Worm (Caenorhabditis elegans) whole organism, L1 larva: ENCODE measurements around the gene T26H5.11.

Source experiments
- C16A3.4 ChIP-seq: fragments of 150-350 bp; optimal IDR thresholded peaks from 2 replicates; lab custom pipeline; 2014; ENCODE audit warnings: missing biosample characterization, missing genetic modification characterization
- alr-1 ChIP-seq: fragments of 200-800 bp; sonication (Bioruptor generic); optimal IDR thresholded peaks from 2 replicates; lab custom pipeline; 2018; ENCODE audit warnings: borderline replicate concordance, mild to moderate bottlenecking, missing genetic modification characterization, missing compliant biosample characterization
- aly-2 ChIP-seq: fragments of 150-350 bp; optimal IDR thresholded peaks from 2 replicates; lab custom pipeline; 2014; ENCODE audit warnings: missing biosample characterization, missing genetic modification characterization
- ama-1 ChIP-seq: fragments of 150-350 bp; optimal IDR thresholded peaks from 2 replicates; lab custom pipeline; 2014
- blmp-1 ChIP-seq: fragments of 150-350 bp; optimal IDR thresholded peaks from 2 replicates; lab custom pipeline; 2014; ENCODE audit warnings: missing biosample characterization, missing genetic modification characterization
- ceh-8 ChIP-seq: fragments of 200-800 bp; sonication (Bioruptor generic); optimal IDR thresholded peaks from 2 replicates; lab custom pipeline; 2018; ENCODE audit warnings: mild to moderate bottlenecking, missing genetic modification characterization, moderate library complexity, missing compliant biosample characterization
- dpl-1 ChIP-seq, 3 experiments: fragments of 150-350 bp in 2 of 3; sonication (generic microtip) in 1 of 3; optimal IDR thresholded peaks; 2 replicates each; lab custom pipeline; 2014 to 2017; ENCODE audit warnings: missing biosample characterization in 3 of 3, missing genetic modification characterization in 3 of 3, missing genetic modification reagents in 3 of 3
- egl-13 ChIP-seq: sonication (generic microtip); optimal IDR thresholded peaks from 2 replicates; lab custom pipeline; 2016; ENCODE audit warnings: missing genotype, missing genetic modification reagents, missing genetic modification characterization, missing compliant biosample characterization
- ets-5 ChIP-seq: fragments of 200-800 bp; sonication (Bioruptor generic); IDR thresholded peaks from 2 replicates; pipeline ENCODE4 v1.3.6; 2022; ENCODE audit warnings: missing genetic modification characterization, missing compliant biosample characterization
- fkh-4 ChIP-seq: sonication (generic microtip); optimal IDR thresholded peaks from 2 replicates; lab custom pipeline; 2016; ENCODE audit warnings: missing compliant biosample characterization, missing genetic modification characterization, borderline replicate concordance
- fkh-8 ChIP-seq: sonication (generic microtip); optimal IDR thresholded peaks from 2 replicates; lab custom pipeline; 2016; ENCODE audit warnings: mild to moderate bottlenecking, missing genetic modification characterization, missing compliant biosample characterization
- grh-1 ChIP-seq: fragments of 200-800 bp; sonication (Bioruptor generic); IDR thresholded peaks from 2 replicates; pipeline ENCODE4 v1.3.6; 2022; ENCODE audit warnings: missing genetic modification reagents, missing genetic modification characterization, missing compliant biosample characterization
- hlh-4 ChIP-seq: sonication (generic microtip); optimal IDR thresholded peaks from 2 replicates; lab custom pipeline; 2016; ENCODE audit warnings: mild to moderate bottlenecking, missing genetic modification characterization, missing compliant biosample characterization
- hpl-2 ChIP-seq: fragments of 150-350 bp; optimal IDR thresholded peaks from 2 replicates; lab custom pipeline; 2014; ENCODE audit warnings: missing biosample characterization, missing genetic modification reagents, missing genetic modification characterization
- lin-35 ChIP-seq, 2 experiments: fragments of 150-350 bp; optimal IDR thresholded peaks; 2 replicates each; lab custom pipeline; 2014; ENCODE audit warnings: missing biosample characterization in 2 of 2, missing genetic modification characterization in 2 of 2, missing genetic modification reagents in 2 of 2
- lsy-2 ChIP-seq, 2 experiments: fragments of 150-350 bp; optimal IDR thresholded peaks; 2 replicates each; lab custom pipeline; 2014; ENCODE audit warnings: missing biosample characterization in 2 of 2, missing genetic modification characterization in 2 of 2
- mab-9 ChIP-seq: fragments of 200-800 bp; sonication (Bioruptor generic); IDR thresholded peaks from 2 replicates; pipeline ENCODE4 v1.3.6; 2022; ENCODE audit warnings: missing genetic modification reagents, missing genetic modification characterization, missing compliant biosample characterization
- mdl-1 ChIP-seq, 2 experiments: fragments of 150-350 bp; optimal IDR thresholded peaks; 2 replicates each; lab custom pipeline; 2014 to 2017; ENCODE audit warnings: missing biosample characterization in 2 of 2, missing genetic modification characterization in 2 of 2, inconsistent platforms in 1 of 2
- mep-1 ChIP-seq: fragments of 150-350 bp; optimal IDR thresholded peaks from 2 replicates; lab custom pipeline; 2014; ENCODE audit warnings: missing biosample characterization, missing genetic modification characterization
- nhr-11 ChIP-seq: fragments of 150-350 bp; optimal IDR thresholded peaks from 2 replicates; lab custom pipeline; 2014; ENCODE audit warnings: missing biosample characterization, missing genetic modification characterization
- nhr-19 ChIP-seq: fragments of 200-800 bp; sonication (Bioruptor generic); conservative IDR thresholded peaks from 2 replicates; pipeline ENCODE4 v1.3.6; 2022; ENCODE audit warnings: missing genetic modification characterization, missing compliant biosample characterization
- nhr-20 ChIP-seq: sonication (generic microtip); optimal IDR thresholded peaks from 2 replicates; lab custom pipeline; 2016; ENCODE audit warnings: mild to moderate bottlenecking, missing genetic modification characterization, missing compliant biosample characterization
- nhr-71 ChIP-seq: sonication (generic microtip); optimal IDR thresholded peaks from 2 replicates; lab custom pipeline; 2016; ENCODE audit warnings: mild to moderate bottlenecking, missing genetic modification characterization, moderate library complexity, missing compliant biosample characterization
- nhr-76 ChIP-seq: sonication (generic microtip); optimal IDR thresholded peaks from 2 replicates; lab custom pipeline; 2017; ENCODE audit warnings: missing biosample characterization, missing genetic modification characterization
- nhr-90 ChIP-seq: sonication (generic microtip); optimal IDR thresholded peaks from 2 replicates; lab custom pipeline; 2016; ENCODE audit warnings: mild to moderate bottlenecking, missing genetic modification characterization, missing compliant biosample characterization; ENCODE audit not compliant: poor library complexity
- pag-3 ChIP-seq: sonication (generic microtip); optimal IDR thresholded peaks from 2 replicates; lab custom pipeline; 2017; ENCODE audit warnings: missing genetic modification characterization, mild to moderate bottlenecking, missing compliant biosample characterization, antibody characterized with exemption, borderline replicate concordance; ENCODE audit not compliant: insufficient read depth
- pax-3 ChIP-seq: fragments of 200-800 bp; sonication (Bioruptor generic); optimal IDR thresholded peaks from 2 replicates; lab custom pipeline; 2018; ENCODE audit warnings: mild to moderate bottlenecking, missing genetic modification characterization, moderate library complexity, missing compliant biosample characterization
- pqm-1 ChIP-seq: sonication (generic microtip); optimal IDR thresholded peaks from 3 replicates; lab custom pipeline; 2017; ENCODE audit warnings: missing biosample characterization, missing genetic modification characterization
- skn-1 ChIP-seq: fragments of 150-350 bp; optimal IDR thresholded peaks from 2 replicates; lab custom pipeline; 2014; ENCODE audit warnings: missing biosample characterization, missing genetic modification characterization
- snu-23 ChIP-seq: sonication (generic microtip); optimal IDR thresholded peaks from 2 replicates; lab custom pipeline; 2016; ENCODE audit warnings: missing genetic modification characterization, missing compliant biosample characterization
- tbx-2 ChIP-seq: sonication (generic microtip); optimal IDR thresholded peaks from 2 replicates; lab custom pipeline; 2016; ENCODE audit warnings: missing genetic modification characterization, missing compliant biosample characterization
- unc-130 ChIP-seq: fragments of 150-350 bp; optimal IDR thresholded peaks from 2 replicates; lab custom pipeline; 2017; ENCODE audit warnings: missing biosample characterization, missing genetic modification characterization, inconsistent platforms
- unc-30 ChIP-seq: sonication (generic microtip); optimal IDR thresholded peaks from 2 replicates; lab custom pipeline; 2017; ENCODE audit warnings: missing biosample characterization, missing genetic modification characterization
- unc-62 ChIP-seq: fragments of 150-350 bp; optimal IDR thresholded peaks from 2 replicates; lab custom pipeline; 2014; ENCODE audit warnings: missing biosample characterization, missing genetic modification reagents, missing genetic modification characterization
- unc-98 ChIP-seq: fragments of 200-800 bp; sonication (Bioruptor generic); IDR thresholded peaks from 2 replicates; pipeline ENCODE4 v1.3.6; 2022; ENCODE audit warnings: missing genetic modification characterization, missing compliant biosample characterization
- ztf-4 ChIP-seq: fragments of 150-350 bp; optimal IDR thresholded peaks from 2 replicates; lab custom pipeline; 2014; ENCODE audit warnings: missing biosample characterization, missing genetic modification characterization

Gene T26H5.11

DNA sequence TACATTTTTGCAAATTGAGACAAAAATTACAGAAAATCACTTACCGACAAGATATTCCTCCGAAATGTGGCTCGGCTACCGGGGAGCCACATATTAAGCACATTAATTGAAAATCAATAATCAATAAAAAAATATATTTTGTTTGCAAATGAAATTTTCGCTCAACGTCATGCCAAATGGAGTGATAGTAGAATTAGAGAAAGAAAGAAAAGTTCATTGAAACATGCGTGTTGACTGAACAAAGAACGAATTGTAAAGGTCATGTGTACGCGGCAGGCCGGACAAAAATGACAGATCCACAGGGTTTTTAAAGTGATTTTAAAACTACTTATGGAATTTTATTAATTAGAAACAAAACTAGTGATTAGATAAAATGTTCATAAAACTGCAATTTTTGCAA is 39.5 kb upstream of the T26H5.11 start (continued):
- TF ChIP-seq blmp-1 (tag; lab: Kevin White, UChicago), result peak; percentile 45
- TF ChIP-seq nhr-90 (tag; lab: Kevin White, UChicago), result peak; percentile 16
- no peak for TF ChIP-seq hlh-4
- TF ChIP-seq nhr-19 (GFP tag; lab: Robert Waterston, UW), result peak; percentile 27; the same call in 1 of the 2 replicates
- TF ChIP-seq ztf-4, result no peak
- peak; percentile 37 for TF ChIP-seq snu-23

DNA sequence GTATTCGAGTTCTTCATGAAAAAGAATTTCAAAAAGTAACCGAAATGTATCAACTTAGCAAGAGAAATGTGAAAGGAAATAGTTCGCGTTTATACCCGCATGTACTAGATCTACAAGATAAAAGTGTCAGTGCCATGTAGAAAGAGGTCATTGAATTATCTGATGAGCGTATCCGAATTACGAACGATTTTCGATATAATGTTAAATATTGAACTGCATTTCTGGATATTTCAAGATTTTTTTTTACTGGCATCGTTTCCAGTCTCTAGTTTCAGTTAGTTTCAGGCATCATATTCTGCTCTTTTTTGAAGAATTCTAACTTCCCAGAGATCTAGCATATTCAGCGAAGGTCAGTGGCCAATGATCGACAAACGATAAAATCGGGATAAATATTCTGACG is 37.3 kb upstream of the T26H5.11 start, which contains the start of gene nhr-150:
nhr-150 (minus strand) TSS at position 92 of the 400 bp plus-strand sequence.
- TF ChIP-seq aly-2 (tag; lab: Kevin White, UChicago), result no peak
- TF ChIP-seq lin-35 (GFP tag; optimal IDR thresholded peaks at IDR 0.05; lab: Kevin White, UChicago), result no peak
- TF ChIP-seq skn-1 (tag; lab: Kevin White, UChicago), result no peak
- no peak for TF ChIP-seq nhr-20 (tag; lab: Kevin White, UChicago)
- TF ChIP-seq mep-1 (tag; lab: Kevin White, UChicago), result no peak
- no peak for TF ChIP-seq ama-1 (lab: Kevin White, UChicago)
- no peak for TF ChIP-seq unc-98 (GFP tag; lab: Robert Waterston, UW)
- TF ChIP-seq grh-1 (GFP tag; lab: Robert Waterston, UW), result no peak
- TF ChIP-seq mdl-1 (tag; optimal IDR thresholded peaks at IDR 0.05; lab: Kevin White, UChicago), result no peak
- no peak for TF ChIP-seq unc-130 (tag; lab: Kevin White, UChicago)
- no peak for TF ChIP-seq fkh-4
- TF ChIP-seq nhr-90 (tag; lab: Kevin White, UChicago), result no peak
- TF ChIP-seq alr-1 (tag; lab: Kevin White, UChicago), result no peak
- no peak for TF ChIP-seq ceh-8 (GFP tag; lab: Kevin White, UChicago)

DNA sequence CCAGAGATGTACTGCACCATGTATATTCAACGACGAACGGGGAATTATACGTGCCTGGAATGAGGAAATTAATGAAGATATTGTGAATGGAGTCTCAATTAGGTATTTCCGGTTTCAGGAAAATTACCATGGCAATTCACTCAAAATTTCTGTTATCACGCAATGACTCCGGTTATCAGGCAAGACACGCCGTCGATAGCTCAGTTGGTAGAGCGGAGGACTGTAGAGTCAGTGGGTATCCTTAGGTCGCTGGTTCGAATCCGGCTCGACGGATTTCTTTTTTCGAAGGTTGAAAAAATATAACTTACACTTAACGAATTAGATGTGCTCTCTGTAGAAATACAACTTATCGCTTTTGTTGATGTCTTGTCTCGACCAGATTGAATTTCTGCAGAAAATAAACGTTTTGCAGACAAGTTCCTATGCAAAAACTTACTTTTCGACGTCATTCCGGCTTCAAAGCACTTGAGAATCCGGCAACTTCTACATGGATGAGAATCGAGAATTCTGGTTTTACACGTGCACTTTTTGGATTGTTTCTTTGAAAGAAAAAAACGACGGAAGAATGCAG is 36.5 kb upstream of the T26H5.11 start:
- TF ChIP-seq dpl-1 (GFP tag; optimal IDR thresholded peaks at IDR 0.05; lab: Kevin White, UChicago), result no peak

DNA sequence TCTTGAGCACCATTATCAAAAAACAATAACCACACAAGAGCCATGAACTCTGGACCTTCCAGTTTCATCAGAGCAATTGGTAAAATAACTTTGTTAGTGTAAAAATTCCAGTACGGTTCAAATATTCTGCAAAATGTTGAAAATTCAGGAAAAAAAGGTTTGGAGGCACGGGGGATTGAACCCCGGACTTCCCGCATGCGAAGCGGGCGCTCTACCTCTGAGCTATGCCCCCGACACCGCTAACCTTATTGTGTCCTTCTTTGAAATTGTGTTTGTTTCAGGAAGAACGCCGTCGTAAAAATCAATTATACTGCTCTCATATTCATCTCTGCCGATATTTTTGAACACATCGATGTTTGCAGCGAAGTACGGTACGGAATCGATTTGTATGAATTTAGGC is 35.7 kb upstream of the T26H5.11 start:
- no peak for TF ChIP-seq snu-23
- TF ChIP-seq pag-3, result no peak
- TF ChIP-seq pqm-1, result no peak
- TF ChIP-seq nhr-11 (tag; lab: Kevin White, UChicago), result no peak
- TF ChIP-seq ets-5 (GFP tag; lab: Robert Waterston, UW), result no peak
- TF ChIP-seq lsy-2 (tag; optimal IDR thresholded peaks at IDR 0.05; lab: Kevin White, UChicago), result no peak
- no peak for TF ChIP-seq pax-3 (tag; lab: Kevin White, UChicago)
- TF ChIP-seq nhr-76, result no peak
- no peak for TF ChIP-seq C16A3.4 (tag; lab: Kevin White, UChicago)
- no peak for TF ChIP-seq tbx-2 (tag; lab: Kevin White, UChicago)
- TF ChIP-seq unc-62, result no peak
- no peak for TF ChIP-seq nhr-20 (tag; lab: Kevin White, UChicago)
- TF ChIP-seq mab-9 (GFP tag; lab: Robert Waterston, UW), result no peak
- TF ChIP-seq nhr-71, result no peak
- no peak for TF ChIP-seq egl-13 (tag; lab: Kevin White, UChicago)
- TF ChIP-seq unc-30 (tag; lab: Kevin White, UChicago), result no peak
- TF ChIP-seq fkh-8 (tag; lab: Kevin White, UChicago), result no peak
- no peak for TF ChIP-seq hpl-2 (GFP tag; lab: Kevin White, UChicago)
